Fruit fly (Drosophila melanogaster): Measurements from ENCODE around the gene CG18789.

dm6 chr2L:11970343-11970742 lies 24.9 kb downstream of the CG18789 start:
- TF ChIP-seq sv (GFP tag; optimal IDR thresholded peaks at IDR 0.05) (no peak), h (GFP tag; optimal IDR thresholded peaks at IDR 0.05) (no peak)

Measured in whole organism, wandering third instar larva.